Fruit fly (Drosophila melanogaster) S2 (cell line): ENCODE results near the gene CG32444.

Experiments used
- CG8478 ChIP-seq: fragments of >200 bp; optimal IDR thresholded peaks from 2 replicates; lab custom pipeline; 2018
- CTCF ChIP-seq, 2 experiments: fragments of >200 bp; optimal IDR thresholded peaks; 2 replicates each; lab custom pipeline; 2018

DNA sequence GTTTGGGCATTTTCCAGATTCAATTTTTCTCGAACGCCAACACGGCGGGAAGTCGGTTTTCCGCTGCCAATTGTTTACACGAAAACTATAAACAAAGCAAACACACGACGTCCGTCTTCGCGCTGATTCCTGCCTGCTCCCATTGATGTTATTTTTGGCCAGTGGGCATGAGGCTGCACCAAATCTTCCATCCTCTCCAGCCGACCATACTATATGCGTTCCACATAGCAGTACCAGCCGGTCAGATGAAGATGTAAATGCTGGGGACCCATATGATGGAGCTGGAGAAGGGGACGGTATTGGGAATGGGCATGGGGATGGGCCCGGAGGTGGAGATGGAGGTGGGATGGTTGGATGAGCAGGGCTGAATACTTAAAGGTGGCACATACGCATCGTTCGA is 30.8 kb downstream of the CG32444 start:
- TF ChIP-seq CG8478 (lab: Kevin White, UChicago) (no peak), CTCF (optimal IDR thresholded peaks at IDR 0.05; lab: Kevin White, UChicago) (no peak)
